Worm (Caenorhabditis elegans) whole organism, L4 larva: ENCODE data around the gene tbc-16.

Experiments
- F10B5.3 ChIP-seq: sonication (generic microtip); optimal IDR thresholded peaks from 2 replicates; lab custom pipeline; 2016; ENCODE audit warnings: mild to moderate bottlenecking, missing genetic modification characterization, missing compliant biosample characterization
- F37D6.2 ChIP-seq: sonication (generic microtip); optimal IDR thresholded peaks from 2 replicates; lab custom pipeline; 2016; ENCODE audit warnings: mild to moderate bottlenecking, missing genetic modification characterization, missing compliant biosample characterization
- F44E2.7 ChIP-seq: fragments of 200-800 bp; sonication (Bioruptor generic); IDR thresholded peaks from 2 replicates; pipeline ENCODE4 v2.1.2; 2022; ENCODE audit warnings: missing genetic modification characterization, missing compliant biosample characterization
- F49E8.2 ChIP-seq: sonication (generic microtip); optimal IDR thresholded peaks from 2 replicates; lab custom pipeline; 2016; ENCODE audit warnings: missing compliant biosample characterization, mild to moderate bottlenecking, missing genetic modification characterization, borderline replicate concordance
- T20F7.1 ChIP-seq: fragments of 200-800 bp; sonication (Bioruptor generic); optimal IDR thresholded peaks from 2 replicates; lab custom pipeline; 2018; ENCODE audit warnings: mild to moderate bottlenecking, missing genetic modification characterization, missing compliant biosample characterization
- Y5F2A.4 ChIP-seq: fragments of 200-800 bp; sonication (Bioruptor generic); optimal IDR thresholded peaks from 2 replicates; lab custom pipeline; 2018; ENCODE audit warnings: mild to moderate bottlenecking, missing genetic modification characterization, missing compliant biosample characterization
- ZK337.2 ChIP-seq: fragments of 200-800 bp; sonication (Bioruptor generic); IDR thresholded peaks from 2 replicates; pipeline ENCODE4 v1.3.6; 2022; ENCODE audit warnings: missing genetic modification reagents, missing genetic modification characterization, missing compliant biosample characterization
- ZK546.5 ChIP-seq, 2 experiments: sonication (generic microtip); optimal IDR thresholded peaks; 2 replicates each; lab custom pipeline; 2017; ENCODE audit warnings: missing biosample characterization in 2 of 2, missing genetic modification characterization in 2 of 2
- aha-1 ChIP-seq: fragments of 150-350 bp; peaks from one replicate; lab custom pipeline; 2014; ENCODE audit warnings: missing biosample characterization, missing genetic modification characterization
- ama-1 ChIP-seq: fragments of 150-350 bp; optimal IDR thresholded peaks from 2 replicates; lab custom pipeline; 2014; ENCODE audit warnings: inconsistent platforms, mixed read lengths
- arid-1 ChIP-seq: fragments of 200-800 bp; sonication (Bioruptor generic); conservative IDR thresholded peaks from 2 replicates; pipeline ENCODE4 v1.3.6; 2022; ENCODE audit warnings: missing genetic modification reagents, missing genetic modification characterization, missing compliant biosample characterization
- attf-4 ChIP-seq: sonication (generic microtip); optimal IDR thresholded peaks from 3 replicates; lab custom pipeline; 2017; ENCODE audit warnings: missing biosample characterization, missing genetic modification characterization
- ceh-44 ChIP-seq: fragments of 200-800 bp; sonication (Bioruptor generic); IDR thresholded peaks from 2 replicates; pipeline ENCODE4 v1.3.6; 2022; ENCODE audit warnings: missing genetic modification reagents, missing genetic modification characterization, missing compliant biosample characterization
- ceh-82 ChIP-seq: sonication (generic microtip); optimal IDR thresholded peaks from 2 replicates; lab custom pipeline; 2017; ENCODE audit warnings: missing biosample characterization, missing genetic modification characterization
- ctbp-1 ChIP-seq: fragments of 200-800 bp; sonication (Bioruptor generic); IDR thresholded peaks from 2 replicates; pipeline ENCODE4 v1.3.6; 2022; ENCODE audit warnings: missing genetic modification reagents, missing genetic modification characterization, missing compliant biosample characterization
- daf-16 ChIP-seq, 3 experiments: sonication (generic microtip); optimal IDR thresholded peaks; 2 replicates each; lab custom pipeline; 2016 to 2017; ENCODE audit warnings: missing genetic modification characterization in 3 of 3, missing genetic modification reagents in 3 of 3, mild to moderate bottlenecking in 2 of 3, missing compliant biosample characterization in 2 of 3, missing biosample characterization in 1 of 3, moderate library complexity in 1 of 3
- daf-19 ChIP-seq: fragments of 200-800 bp; sonication (Bioruptor generic); conservative IDR thresholded peaks from 2 replicates; pipeline ENCODE4 v1.3.6; 2022; ENCODE audit warnings: missing genetic modification characterization, missing compliant biosample characterization
- dmd-8 ChIP-seq: fragments of 200-800 bp; sonication (Bioruptor generic); IDR thresholded peaks from 2 replicates; pipeline ENCODE4 v1.3.6; 2022; ENCODE audit warnings: missing genetic modification characterization, missing compliant biosample characterization
- dmd-9 ChIP-seq: fragments of 200-800 bp; sonication (Bioruptor generic); IDR thresholded peaks from 2 replicates; pipeline ENCODE4 v1.3.6; 2022; ENCODE audit warnings: missing genetic modification reagents, missing genetic modification characterization, missing compliant biosample characterization
- dpl-1 ChIP-seq: fragments of 150-350 bp; optimal IDR thresholded peaks from 2 replicates; lab custom pipeline; 2014; ENCODE audit warnings: missing biosample characterization, missing genetic modification reagents, missing genetic modification characterization
- duxl-1 ChIP-seq: sonication (generic microtip); optimal IDR thresholded peaks from 2 replicates; lab custom pipeline; 2016; ENCODE audit warnings: mild to moderate bottlenecking, missing genetic modification characterization, moderate library complexity, missing compliant biosample characterization; ENCODE audit not compliant: poor library complexity
- dve-1 ChIP-seq: sonication (generic microtip); optimal IDR thresholded peaks from 2 replicates; lab custom pipeline; 2017; ENCODE audit warnings: antibody characterized with exemption, mild to moderate bottlenecking, missing genetic modification characterization, missing compliant biosample characterization; ENCODE audit not compliant: insufficient read depth
- fkh-10 ChIP-seq: fragments of 150-350 bp; optimal IDR thresholded peaks from 2 replicates; lab custom pipeline; 2014; ENCODE audit warnings: missing biosample characterization, missing genetic modification reagents, missing genetic modification characterization
- hif-1 ChIP-seq, 2 experiments: sonication (generic microtip); optimal IDR thresholded peaks; 2 replicates each; lab custom pipeline; 2016 to 2017; ENCODE audit warnings: missing compliant biosample characterization in 2 of 2, missing genetic modification characterization in 2 of 2, missing genetic modification reagents in 2 of 2, missing genotype in 2 of 2, mild to moderate bottlenecking in 1 of 2
- hlh-11 ChIP-seq: fragments of 200-800 bp; sonication (Bioruptor generic); optimal IDR thresholded peaks from 2 replicates; lab custom pipeline; 2018; ENCODE audit warnings: mild to moderate bottlenecking, missing genetic modification characterization, missing compliant biosample characterization
- hmg-1.1 ChIP-seq: fragments of 200-800 bp; sonication (Bioruptor generic); IDR thresholded peaks from 2 replicates; pipeline ENCODE4 v1.3.6; 2022; ENCODE audit warnings: missing genetic modification reagents, missing genetic modification characterization, missing compliant biosample characterization
- jun-1 ChIP-seq: fragments of 150-350 bp; optimal IDR thresholded peaks from 2 replicates; lab custom pipeline; 2014; ENCODE audit warnings: missing biosample characterization, missing genetic modification reagents, missing genetic modification characterization
- lim-7 ChIP-seq: fragments of 200-800 bp; sonication (Bioruptor generic); IDR thresholded peaks from 2 replicates; pipeline ENCODE4 v1.3.6; 2022; ENCODE audit warnings: missing genetic modification characterization, missing compliant biosample characterization
- lin-1 ChIP-seq: fragments of 200-800 bp; sonication (Bioruptor generic); IDR thresholded peaks from 2 replicates; pipeline ENCODE4 v1.3.6; 2022; ENCODE audit warnings: missing genetic modification reagents, missing genetic modification characterization, missing compliant biosample characterization
- lin-13 ChIP-seq: fragments of 150-350 bp; optimal IDR thresholded peaks from 2 replicates; lab custom pipeline; 2014; ENCODE audit warnings: missing biosample characterization, missing genetic modification reagents, missing genetic modification characterization
- lin-15B ChIP-seq: fragments of 150-350 bp; sonication (generic microtip); optimal IDR thresholded peaks from 3 replicates; lab custom pipeline; 2014; ENCODE audit warnings: missing biosample characterization, missing genetic modification characterization
- lin-29 ChIP-seq: fragments of 200-800 bp; sonication (Bioruptor generic); IDR thresholded peaks from 2 replicates; pipeline ENCODE4 v1.3.6; 2022; ENCODE audit warnings: missing genetic modification reagents, missing genetic modification characterization, missing compliant biosample characterization
- lsy-2 ChIP-seq, 2 experiments: fragments of 150-350 bp in 1 of 2; sonication (generic microtip) in 1 of 2; optimal IDR thresholded peaks; 2 replicates each; lab custom pipeline; 2014 to 2017; ENCODE audit warnings: missing biosample characterization in 2 of 2, missing genetic modification characterization in 2 of 2
- madf-5 ChIP-seq, 2 experiments: fragments of 200-800 bp; sonication (Bioruptor generic); IDR thresholded peaks; 2 replicates each; pipeline ENCODE4 v1.3.6; 2022; ENCODE audit warnings: missing compliant biosample characterization in 2 of 2, missing genetic modification characterization in 2 of 2
- madf-9 ChIP-seq: fragments of 200-800 bp; sonication (Bioruptor generic); conservative IDR thresholded peaks from 2 replicates; pipeline ENCODE4 v1.3.6; 2022; ENCODE audit warnings: missing genetic modification reagents, missing genetic modification characterization, missing compliant biosample characterization
- mdl-1 ChIP-seq, 2 experiments: fragments of 150-350 bp in 1 of 2; sonication (generic microtip) in 1 of 2; optimal IDR thresholded peaks; 2 replicates each; lab custom pipeline; 2014 to 2017; ENCODE audit warnings: missing biosample characterization in 2 of 2, missing genetic modification characterization in 2 of 2
- nhr-10 ChIP-seq: fragments of 150-350 bp; optimal IDR thresholded peaks from 2 replicates; lab custom pipeline; 2014; ENCODE audit warnings: missing biosample characterization, missing genetic modification characterization
- nhr-11 ChIP-seq: fragments of 150-350 bp; optimal IDR thresholded peaks from 2 replicates; lab custom pipeline; 2014; ENCODE audit warnings: missing biosample characterization, missing genetic modification characterization
- nhr-111 ChIP-seq: fragments of 200-800 bp; sonication (Bioruptor generic); optimal IDR thresholded peaks from 2 replicates; lab custom pipeline; 2018; ENCODE audit warnings: mild to moderate bottlenecking, missing genetic modification characterization, missing compliant biosample characterization
- nhr-28 ChIP-seq: fragments of 150-350 bp; optimal IDR thresholded peaks from 2 replicates; lab custom pipeline; 2014; ENCODE audit warnings: missing biosample characterization, missing genetic modification characterization
- nhr-42 ChIP-seq: fragments of 200-800 bp; sonication (Bioruptor generic); IDR thresholded peaks from 2 replicates; pipeline ENCODE4 v1.3.6; 2022; ENCODE audit warnings: missing genetic modification characterization, missing compliant biosample characterization
- pqm-1 ChIP-seq: sonication (generic microtip); optimal IDR thresholded peaks from 2 replicates; lab custom pipeline; 2017; ENCODE audit warnings: missing biosample characterization, missing genetic modification characterization
- snpc-4 ChIP-seq: fragments of 150-350 bp; optimal IDR thresholded peaks from 2 replicates; lab custom pipeline; 2014; ENCODE audit warnings: missing biosample characterization, missing genetic modification characterization
- spr-3 ChIP-seq: fragments of 200-800 bp; sonication (Bioruptor generic); optimal IDR thresholded peaks from 2 replicates; lab custom pipeline; 2018; ENCODE audit warnings: mild to moderate bottlenecking, missing genetic modification characterization, missing compliant biosample characterization
- vab-7 ChIP-seq: fragments of 200-800 bp; sonication (Bioruptor generic); IDR thresholded peaks from 2 replicates; pipeline ENCODE4 v1.3.6; 2022; ENCODE audit warnings: missing genetic modification reagents, missing genetic modification characterization, missing compliant biosample characterization
- zag-1 ChIP-seq: fragments of 150-350 bp; optimal IDR thresholded peaks from 2 replicates; lab custom pipeline; 2014; ENCODE audit warnings: missing biosample characterization, missing genetic modification characterization
- zfp-2 ChIP-seq: sonication (generic microtip); optimal IDR thresholded peaks from 2 replicates; lab custom pipeline; 2016; ENCODE audit warnings: mild to moderate bottlenecking, missing genetic modification characterization, missing compliant biosample characterization
- zip-11 ChIP-seq: fragments of 200-800 bp; sonication (Bioruptor generic); IDR thresholded peaks from 2 replicates; pipeline ENCODE4 v1.3.6; 2022; ENCODE audit warnings: missing genetic modification characterization, missing compliant biosample characterization
- ztf-11 ChIP-seq: fragments of 150-350 bp; optimal IDR thresholded peaks from 2 replicates; lab custom pipeline; 2014; ENCODE audit warnings: missing biosample characterization, missing genetic modification characterization
- ztf-7 ChIP-seq: fragments of 150-350 bp; optimal IDR thresholded peaks from 2 replicates; lab custom pipeline; 2014; ENCODE audit warnings: missing biosample characterization, missing genetic modification characterization

tbc-16 gene

ce11 chrX:5942171-5942570 is 45.0 kb downstream of the tbc-16 start (continued):
- TF ChIP-seq lin-29 (no peak), hif-1 (tag; optimal IDR thresholded peaks at IDR 0.05; lab: Kevin White, UChicago) (peak in 1 of 2 experiments; percentile 14), hmg-1.1 (GFP tag; lab: Robert Waterston, UW) (no peak), ZK337.2 (no peak), F37D6.2 (tag; lab: Kevin White, UChicago) (no peak), lsy-2 (tag; optimal IDR thresholded peaks at IDR 0.05; lab: Kevin White, UChicago) (no peak), ama-1 (lab: Kevin White, UChicago) (no peak), F44E2.7 (GFP tag; lab: Robert Waterston, UW) (no peak), snpc-4 (tag; lab: Kevin White, UChicago) (no peak), nhr-28 (tag; lab: Kevin White, UChicago) (peak; percentile 77), vab-7 (GFP tag; lab: Robert Waterston, UW) (no peak), arid-1 (GFP tag; lab: Robert Waterston, UW) (no peak), attf-4 (tag; lab: Kevin White, UChicago) (no peak), ceh-82 (no peak), spr-3 (GFP tag; lab: Kevin White, UChicago) (no peak), jun-1 (tag; lab: Kevin White, UChicago) (no peak), ctbp-1 (no peak), T20F7.1 (no peak), pqm-1 (tag; lab: Kevin White, UChicago) (no peak), madf-5 (GFP tag; IDR thresholded peaks at IDR 0.05; lab: Robert Waterston, UW) (no peak), dmd-8 (GFP tag; lab: Robert Waterston, UW) (no peak), zip-11 (GFP tag; lab: Robert Waterston, UW) (no peak), F49E8.2 (tag; lab: Kevin White, UChicago) (no peak), mdl-1 (tag; optimal IDR thresholded peaks at IDR 0.05; lab: Kevin White, UChicago) (peak; percentile 73 to 90), duxl-1 (tag; lab: Kevin White, UChicago) (no peak), ztf-11 (tag; lab: Kevin White, UChicago) (no peak), lin-15B (tag; lab: Kevin White, UChicago) (no peak)
- TF ChIP-seq, all 104 proteins: peak for 16

ce11 chrX:5943908-5944307 is 46.8 kb downstream of the tbc-16 start:
- TF ChIP-seq zfp-2 (tag; lab: Kevin White, UChicago) = no peak
- TF ChIP-seq nhr-11 (tag; lab: Kevin White, UChicago) = peak; percentile 37
- no peak for TF ChIP-seq dpl-1 (GFP tag; lab: Kevin White, UChicago)
- TF ChIP-seq nhr-42 (GFP tag; lab: Robert Waterston, UW) = no peak
- no peak for TF ChIP-seq dmd-9
- no peak for TF ChIP-seq ceh-44 (GFP tag; lab: Robert Waterston, UW)
- no peak for TF ChIP-seq ama-1 (lab: Kevin White, UChicago)
- peak; percentile 88 for TF ChIP-seq aha-1 (tag; lab: Kevin White, UChicago)
- TF ChIP-seq madf-5 (GFP tag; IDR thresholded peaks at IDR 0.05; lab: Robert Waterston, UW) = no peak
- TF ChIP-seq zip-11 (GFP tag; lab: Robert Waterston, UW) = no peak
- no peak for TF ChIP-seq attf-4 (tag; lab: Kevin White, UChicago)
- TF ChIP-seq daf-19 (GFP tag; lab: Robert Waterston, UW) = no peak
- TF ChIP-seq hlh-11 (tag; lab: Kevin White, UChicago) = peak; percentile 72
- no peak for TF ChIP-seq lin-13 (GFP tag; lab: Kevin White, UChicago)
- TF ChIP-seq lim-7 = no peak
- TF ChIP-seq nhr-28 (tag; lab: Kevin White, UChicago) = peak; percentile 9
- no peak for TF ChIP-seq ztf-7 (tag; lab: Kevin White, UChicago)
- TF ChIP-seq nhr-10 = no peak
- no peak for TF ChIP-seq nhr-111 (GFP tag; lab: Kevin White, UChicago)
- TF ChIP-seq madf-9 (GFP tag; lab: Robert Waterston, UW) = no peak
- TF ChIP-seq lin-1 (GFP tag; lab: Robert Waterston, UW) = no peak
- TF ChIP-seq zag-1 (tag; lab: Kevin White, UChicago) = no peak
- no peak for TF ChIP-seq hmg-1.1 (GFP tag; lab: Robert Waterston, UW)
- TF ChIP-seq dve-1 (tag; lab: Kevin White, UChicago) = no peak
- no peak for TF ChIP-seq fkh-10 (GFP tag; lab: Kevin White, UChicago)
- no peak for TF ChIP-seq jun-1 (tag; lab: Kevin White, UChicago)
- TF ChIP-seq F10B5.3 (tag; lab: Kevin White, UChicago) = no peak
- TF ChIP-seq daf-16 (GFP tag; optimal IDR thresholded peaks at IDR 0.05; lab: Kevin White, UChicago) = peak in 1 of 2 experiments; percentile 78
- no peak for TF ChIP-seq daf-16 (tag; optimal IDR thresholded peaks at IDR 0.05; lab: Kevin White, UChicago)
- no peak for TF ChIP-seq arid-1 (GFP tag; lab: Robert Waterston, UW)
- TF ChIP-seq ZK546.5 (tag; optimal IDR thresholded peaks at IDR 0.05; lab: Kevin White, UChicago) = no peak
- TF ChIP-seq vab-7 (GFP tag; lab: Robert Waterston, UW) = no peak
- no peak for TF ChIP-seq Y5F2A.4 (GFP tag; lab: Kevin White, UChicago)
- TF ChIP-seq duxl-1 (tag; lab: Kevin White, UChicago) = no peak
